Worm (Caenorhabditis elegans) whole organism, L1 larva: ENCODE measurements around the gene fbxa-43.

ENCODE experiments used
- Y116A8C.19 ChIP-seq: sonication (generic microtip); optimal IDR thresholded peaks from 2 replicates; lab custom pipeline; 2016; ENCODE audit warnings: missing compliant biosample characterization, missing genetic modification characterization, borderline replicate concordance
- aly-2 ChIP-seq: fragments of 150-350 bp; optimal IDR thresholded peaks from 2 replicates; lab custom pipeline; 2014; ENCODE audit warnings: missing biosample characterization, missing genetic modification characterization
- ceh-63 ChIP-seq: fragments of 200-800 bp; sonication (Bioruptor generic); optimal IDR thresholded peaks from 2 replicates; lab custom pipeline; 2018; ENCODE audit warnings: mild to moderate bottlenecking, missing genetic modification characterization, missing compliant biosample characterization
- ceh-8 ChIP-seq: fragments of 200-800 bp; sonication (Bioruptor generic); optimal IDR thresholded peaks from 2 replicates; lab custom pipeline; 2018; ENCODE audit warnings: mild to moderate bottlenecking, missing genetic modification characterization, moderate library complexity, missing compliant biosample characterization
- ceh-82 ChIP-seq, 3 experiments: fragments of 150-350 bp in 1 of 3; sonication (generic microtip) in 2 of 3; optimal IDR thresholded peaks; 2 replicates each; lab custom pipeline; 2014 to 2017; ENCODE audit warnings: missing biosample characterization in 3 of 3, missing genetic modification characterization in 3 of 3
- ceh-90 ChIP-seq: sonication (generic microtip); optimal IDR thresholded peaks from 2 replicates; lab custom pipeline; 2016; ENCODE audit warnings: missing genetic modification characterization, missing compliant biosample characterization
- dpl-1 ChIP-seq, 3 experiments: fragments of 150-350 bp in 2 of 3; sonication (generic microtip) in 1 of 3; optimal IDR thresholded peaks; 2 replicates each; lab custom pipeline; 2014 to 2017; ENCODE audit warnings: missing biosample characterization in 3 of 3, missing genetic modification characterization in 3 of 3, missing genetic modification reagents in 3 of 3
- efl-1 ChIP-seq, 4 experiments: fragments of 150-350 bp; optimal IDR thresholded peaks in 3 of 4; peaks in 1 of 4; 1 replicate in 1 of 4; 2 replicates in 3 of 4; lab custom pipeline; 2014; ENCODE audit warnings: missing biosample characterization in 2 of 4, missing genetic modification characterization in 2 of 4, missing genetic modification reagents in 2 of 4
- efl-3 ChIP-seq: fragments of 200-800 bp; sonication (Bioruptor generic); optimal IDR thresholded peaks from 2 replicates; lab custom pipeline; 2018; ENCODE audit warnings: mild to moderate bottlenecking, missing genetic modification characterization, missing compliant biosample characterization
- egl-27 ChIP-seq, 2 experiments: fragments of 150-350 bp in 1 of 2; sonication (generic microtip); optimal IDR thresholded peaks; 3 replicates each; lab custom pipeline; 2017 to 2018; ENCODE audit warnings: missing biosample characterization in 2 of 2, missing genetic modification characterization in 2 of 2, missing genetic modification reagents in 2 of 2
- elt-2 ChIP-seq: sonication (generic microtip); optimal IDR thresholded peaks from 2 replicates; lab custom pipeline; 2016; ENCODE audit warnings: missing genetic modification characterization, mild to moderate bottlenecking, inconsistent platforms, missing compliant biosample characterization, missing genetic modification reagents
- elt-3 ChIP-seq, 6 experiments: fragments of 150-350 bp in 1 of 6; sonication (generic microtip); optimal IDR thresholded peaks; 2 replicates each; lab custom pipeline; 2017 to 2018; ENCODE audit warnings: missing biosample characterization in 6 of 6, missing genetic modification characterization in 6 of 6, inconsistent platforms in 1 of 6
- fkh-10 ChIP-seq: sonication (generic microtip); optimal IDR thresholded peaks from 2 replicates; lab custom pipeline; 2017; ENCODE audit warnings: missing biosample characterization, missing genetic modification reagents, missing genetic modification characterization
- hlh-17 ChIP-seq: fragments of 200-800 bp; sonication (Bioruptor generic); optimal IDR thresholded peaks from 2 replicates; lab custom pipeline; 2018; ENCODE audit warnings: missing genetic modification characterization, mild to moderate bottlenecking, missing compliant biosample characterization, moderate library complexity, borderline replicate concordance
- hlh-4 ChIP-seq: sonication (generic microtip); optimal IDR thresholded peaks from 2 replicates; lab custom pipeline; 2016; ENCODE audit warnings: mild to moderate bottlenecking, missing genetic modification characterization, missing compliant biosample characterization
- lin-15B ChIP-seq: fragments of 150-350 bp; sonication (generic microtip); optimal IDR thresholded peaks from 3 replicates; lab custom pipeline; 2014; ENCODE audit warnings: missing biosample characterization, missing genetic modification characterization
- lin-35 ChIP-seq, 2 experiments: fragments of 150-350 bp; optimal IDR thresholded peaks; 2 replicates each; lab custom pipeline; 2014; ENCODE audit warnings: missing biosample characterization in 2 of 2, missing genetic modification characterization in 2 of 2, missing genetic modification reagents in 2 of 2
- lsy-2 ChIP-seq, 2 experiments: fragments of 150-350 bp; optimal IDR thresholded peaks; 2 replicates each; lab custom pipeline; 2014; ENCODE audit warnings: missing biosample characterization in 2 of 2, missing genetic modification characterization in 2 of 2
- nhr-12 ChIP-seq: sonication (generic microtip); optimal IDR thresholded peaks from 2 replicates; lab custom pipeline; 2017; ENCODE audit warnings: missing biosample characterization, missing genetic modification characterization
- nhr-19 ChIP-seq: fragments of 200-800 bp; sonication (Bioruptor generic); conservative IDR thresholded peaks from 2 replicates; pipeline ENCODE4 v1.3.6; 2022; ENCODE audit warnings: missing genetic modification characterization, missing compliant biosample characterization
- nhr-20 ChIP-seq: sonication (generic microtip); optimal IDR thresholded peaks from 2 replicates; lab custom pipeline; 2016; ENCODE audit warnings: mild to moderate bottlenecking, missing genetic modification characterization, missing compliant biosample characterization
- nhr-28 ChIP-seq: fragments of 150-350 bp; optimal IDR thresholded peaks from 2 replicates; lab custom pipeline; 2014; ENCODE audit warnings: missing biosample characterization, missing genetic modification characterization
- pag-3 ChIP-seq: sonication (generic microtip); optimal IDR thresholded peaks from 2 replicates; lab custom pipeline; 2017; ENCODE audit warnings: missing genetic modification characterization, mild to moderate bottlenecking, missing compliant biosample characterization, antibody characterized with exemption, borderline replicate concordance; ENCODE audit not compliant: insufficient read depth
- pax-3 ChIP-seq: fragments of 200-800 bp; sonication (Bioruptor generic); optimal IDR thresholded peaks from 2 replicates; lab custom pipeline; 2018; ENCODE audit warnings: mild to moderate bottlenecking, missing genetic modification characterization, moderate library complexity, missing compliant biosample characterization
- pqm-1 ChIP-seq: sonication (generic microtip); optimal IDR thresholded peaks from 3 replicates; lab custom pipeline; 2017; ENCODE audit warnings: missing biosample characterization, missing genetic modification characterization
- rnt-1 ChIP-seq: sonication (generic microtip); optimal IDR thresholded peaks from 2 replicates; lab custom pipeline; 2016; ENCODE audit warnings: mild to moderate bottlenecking, missing genetic modification characterization, moderate library complexity, missing compliant biosample characterization
- skn-1 ChIP-seq: fragments of 150-350 bp; optimal IDR thresholded peaks from 2 replicates; lab custom pipeline; 2014; ENCODE audit warnings: missing biosample characterization, missing genetic modification characterization
- swsn-7 ChIP-seq: sonication (generic microtip); optimal IDR thresholded peaks from 2 replicates; lab custom pipeline; 2016; ENCODE audit warnings: missing genetic modification characterization, missing compliant biosample characterization
- tlp-1 ChIP-seq: fragments of 150-350 bp; optimal IDR thresholded peaks from 2 replicates; lab custom pipeline; 2014; ENCODE audit warnings: missing biosample characterization, missing genetic modification characterization
- unc-30 ChIP-seq: sonication (generic microtip); optimal IDR thresholded peaks from 2 replicates; lab custom pipeline; 2017; ENCODE audit warnings: missing biosample characterization, missing genetic modification characterization
- unc-62 ChIP-seq: fragments of 150-350 bp; optimal IDR thresholded peaks from 2 replicates; lab custom pipeline; 2014; ENCODE audit warnings: missing biosample characterization, missing genetic modification reagents, missing genetic modification characterization
- xbp-1 ChIP-seq: sonication (generic microtip); optimal IDR thresholded peaks from 2 replicates; lab custom pipeline; 2016; ENCODE audit warnings: missing genetic modification characterization, missing compliant biosample characterization
- ztf-4 ChIP-seq: fragments of 150-350 bp; optimal IDR thresholded peaks from 2 replicates; lab custom pipeline; 2014; ENCODE audit warnings: missing biosample characterization, missing genetic modification characterization

Gene fbxa-43

ce11 chrIII:2272732-2273131 lies 14.0 kb upstream of the fbxa-43 start, which contains the start of gene fbxa-39:
TSS of gene fbxa-39 (plus strand) at chrIII:2273032.
- TF ChIP-seq xbp-1 (tag; lab: Kevin White, UChicago) (no peak), tlp-1 (tag; lab: Kevin White, UChicago) (no peak), nhr-28 (no peak), ceh-82 (tag; optimal IDR thresholded peaks at IDR 0.05; lab: Kevin White, UChicago) (no peak), nhr-19 (GFP tag; lab: Robert Waterston, UW) (no peak), efl-3 (no peak), unc-30 (no peak), lin-15B (tag; lab: Kevin White, UChicago) (no peak), ztf-4 (tag; lab: Kevin White, UChicago) (no peak), dpl-1 (GFP tag; optimal IDR thresholded peaks at IDR 0.05; lab: Kevin White, UChicago) (no peak), Y116A8C.19 (tag; lab: Kevin White, UChicago) (no peak), lsy-2 (tag; optimal IDR thresholded peaks at IDR 0.05; lab: Kevin White, UChicago) (no peak), pag-3 (tag; lab: Kevin White, UChicago) (no peak), rnt-1 (no peak), swsn-7 (tag; lab: Kevin White, UChicago) (no peak)
- TF ChIP-seq, all 84 proteins: peak for 0

ce11 chrIII:2272075-2272474 lies 13.3 kb upstream of the fbxa-43 start, which contains the start of gene fbxa-48:
TSS of gene fbxa-48 (minus strand) at chrIII:2272175.
- TF ChIP-seq efl-1 (optimal IDR thresholded peaks at IDR 0.05; lab: Kevin White, UChicago) (no peak), efl-1 (GFP tag; optimal IDR thresholded peaks at IDR 0.05 in 1 of 2; lab: Kevin White, UChicago) (peak in 1 of 2 experiments; percentile 75), nhr-20 (tag; lab: Kevin White, UChicago) (no peak), xbp-1 (tag; lab: Kevin White, UChicago) (no peak), lin-35 (GFP tag; optimal IDR thresholded peaks at IDR 0.05; lab: Kevin White, UChicago) (peak in 1 of 2 experiments; percentile 13)
- TF ChIP-seq, all 84 proteins: peak for 2

DNA sequence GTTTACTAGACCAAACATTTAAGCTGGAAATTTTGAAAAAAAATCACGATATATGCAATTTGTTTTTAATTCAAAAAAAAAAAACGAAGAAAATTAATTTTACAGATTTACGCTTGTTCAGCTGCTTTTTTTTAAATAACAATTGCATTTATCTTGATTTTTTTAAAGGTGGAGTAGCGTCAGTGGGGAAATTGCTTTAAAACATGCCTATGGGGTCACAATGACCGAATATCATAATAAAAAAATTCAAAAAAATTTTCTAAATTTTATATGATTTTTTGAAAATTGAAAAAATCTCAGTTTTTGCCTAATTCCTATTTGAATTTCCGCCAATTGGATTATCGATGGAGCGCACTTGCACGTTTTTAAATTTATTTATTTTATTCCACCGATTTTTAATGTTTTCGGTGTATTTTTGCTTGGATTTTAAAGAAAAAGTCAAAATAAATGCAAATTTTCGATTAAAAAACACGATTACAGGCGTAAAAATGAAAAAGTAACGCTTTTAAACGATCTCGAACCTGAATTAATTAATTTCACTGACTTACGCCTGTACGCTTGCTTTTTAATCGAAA lies 12.3 kb upstream of the fbxa-43 start:
- TF ChIP-seq efl-1 (optimal IDR thresholded peaks at IDR 0.05; lab: Kevin White, UChicago), result peak in 1 of 2 experiments; percentile 50
- TF ChIP-seq efl-1 (GFP tag; optimal IDR thresholded peaks at IDR 0.05 in 1 of 2; lab: Kevin White, UChicago), result peak; percentile 32 to 93
- TF ChIP-seq dpl-1 (GFP tag; optimal IDR thresholded peaks at IDR 0.05; lab: Kevin White, UChicago), result peak in 1 of 3 experiments; percentile 3

- TF ChIP-seq egl-27 (tag; optimal IDR thresholded peaks at IDR 0.05; lab: Kevin White, UChicago), result no peak
- TF ChIP-seq aly-2 (tag; lab: Kevin White, UChicago), result no peak
- TF ChIP-seq ceh-63, result no peak
- no peak for TF ChIP-seq hlh-17 (GFP tag; lab: Kevin White, UChicago)
- peak; percentile 16 for TF ChIP-seq pqm-1 (tag; lab: Kevin White, UChicago)
- no peak for TF ChIP-seq fkh-10 (GFP tag; lab: Kevin White, UChicago)
- TF ChIP-seq elt-2 (tag; lab: Kevin White, UChicago), result peak; percentile 76
- no peak for TF ChIP-seq ceh-90 (tag; lab: Kevin White, UChicago)
- TF ChIP-seq hlh-4 (tag; lab: Kevin White, UChicago), result no peak
- no peak for TF ChIP-seq unc-62 (GFP tag; lab: Kevin White, UChicago)
- no peak for TF ChIP-seq skn-1
These were observed 7.4 kb upstream of the fbxa-43 start, which contains the start of gene fbxa-9 for ce11 chrIII:2265986-2266701. TSS of gene fbxa-9 (plus strand) at chrIII:2266651.

DNA sequence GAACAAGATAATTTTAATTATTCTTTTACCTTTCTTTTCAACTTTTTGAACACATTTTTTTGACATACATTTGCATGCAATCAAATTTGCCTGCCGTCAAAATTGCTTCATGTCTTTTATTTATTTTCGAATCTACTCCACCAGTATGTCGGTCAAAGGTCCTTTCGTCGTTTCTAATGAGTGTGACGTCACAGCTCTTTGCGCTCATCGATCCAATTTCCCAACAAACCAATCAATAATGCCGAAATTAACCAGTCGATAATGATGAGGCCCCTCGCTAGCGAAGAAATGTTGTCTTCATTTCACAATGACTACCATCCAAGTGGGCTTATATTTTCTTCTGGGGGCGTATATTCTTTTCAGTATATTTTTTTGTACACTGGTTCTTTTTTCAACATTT lies 4.2 kb upstream of the fbxa-43 start, which contains the start of gene Y54F10BM.6:
TSS of gene Y54F10BM.6 (plus strand) at position 301 of the 400 bp plus-strand sequence.
- TF ChIP-seq ceh-8 (GFP tag; lab: Kevin White, UChicago), result no peak
- TF ChIP-seq efl-1 (optimal IDR thresholded peaks at IDR 0.05; lab: Kevin White, UChicago), result no peak
- TF ChIP-seq efl-1 (GFP tag; optimal IDR thresholded peaks at IDR 0.05 in 1 of 2; lab: Kevin White, UChicago), result peak in 1 of 2 experiments; percentile 72
- no peak for TF ChIP-seq nhr-20 (tag; lab: Kevin White, UChicago)
- TF ChIP-seq lsy-2 (tag; optimal IDR thresholded peaks at IDR 0.05; lab: Kevin White, UChicago), result no peak
- TF ChIP-seq hlh-4 (tag; lab: Kevin White, UChicago), result no peak
- no peak for TF ChIP-seq nhr-12 (tag; lab: Kevin White, UChicago)
- no peak for TF ChIP-seq pax-3 (tag; lab: Kevin White, UChicago)
- no peak for TF ChIP-seq elt-3 (tag; optimal IDR thresholded peaks at IDR 0.05; lab: Kevin White, UChicago)
